Worm (Caenorhabditis elegans) whole organism, L1 larva: ENCODE data around the gene dyf-18.

Source experiments
- C04F5.9 ChIP-seq: sonication (generic microtip); optimal IDR thresholded peaks from 2 replicates; lab custom pipeline; 2016; ENCODE audit warnings: missing genetic modification characterization, missing compliant biosample characterization
- aha-1 ChIP-seq: fragments of 150-350 bp; optimal IDR thresholded peaks from 2 replicates; lab custom pipeline; 2014; ENCODE audit warnings: missing biosample characterization, missing genetic modification characterization
- blmp-1 ChIP-seq: fragments of 150-350 bp; optimal IDR thresholded peaks from 2 replicates; lab custom pipeline; 2014; ENCODE audit warnings: missing biosample characterization, missing genetic modification characterization
- efl-1 ChIP-seq, 4 experiments: fragments of 150-350 bp; optimal IDR thresholded peaks in 3 of 4; peaks in 1 of 4; 1 replicate in 1 of 4; 2 replicates in 3 of 4; lab custom pipeline; 2014; ENCODE audit warnings: missing biosample characterization in 2 of 4, missing genetic modification characterization in 2 of 4, missing genetic modification reagents in 2 of 4
- fkh-4 ChIP-seq: sonication (generic microtip); optimal IDR thresholded peaks from 2 replicates; lab custom pipeline; 2016; ENCODE audit warnings: missing compliant biosample characterization, missing genetic modification characterization, borderline replicate concordance
- fos-1 ChIP-seq: fragments of 150-350 bp; optimal IDR thresholded peaks from 2 replicates; lab custom pipeline; 2014; ENCODE audit warnings: missing biosample characterization, missing genetic modification characterization
- nhr-11 ChIP-seq: fragments of 150-350 bp; optimal IDR thresholded peaks from 2 replicates; lab custom pipeline; 2014; ENCODE audit warnings: missing biosample characterization, missing genetic modification characterization
- nhr-71 ChIP-seq: sonication (generic microtip); optimal IDR thresholded peaks from 2 replicates; lab custom pipeline; 2016; ENCODE audit warnings: mild to moderate bottlenecking, missing genetic modification characterization, moderate library complexity, missing compliant biosample characterization
- nhr-76 ChIP-seq: sonication (generic microtip); optimal IDR thresholded peaks from 2 replicates; lab custom pipeline; 2017; ENCODE audit warnings: missing biosample characterization, missing genetic modification characterization
- nhr-77 ChIP-seq: fragments of 150-350 bp; optimal IDR thresholded peaks from 2 replicates; lab custom pipeline; 2014; ENCODE audit warnings: missing biosample characterization, missing genetic modification characterization
- nhr-84 ChIP-seq: sonication (generic microtip); optimal IDR thresholded peaks from 2 replicates; lab custom pipeline; 2017; ENCODE audit warnings: missing biosample characterization, missing genetic modification characterization
- unc-62 ChIP-seq: fragments of 150-350 bp; optimal IDR thresholded peaks from 2 replicates; lab custom pipeline; 2014; ENCODE audit warnings: missing biosample characterization, missing genetic modification reagents, missing genetic modification characterization
- zip-4 ChIP-seq: fragments of 200-800 bp; sonication (Bioruptor generic); optimal IDR thresholded peaks from 2 replicates; lab custom pipeline; 2018; ENCODE audit warnings: mild to moderate bottlenecking, missing genetic modification characterization, moderate library complexity, missing compliant biosample characterization
- ztf-11 ChIP-seq, 2 experiments: sonication (generic microtip); optimal IDR thresholded peaks; 2 replicates each; lab custom pipeline; 2016 to 2017; ENCODE audit warnings: missing genetic modification characterization in 2 of 2, missing biosample characterization in 1 of 2, missing compliant biosample characterization in 1 of 2

DNA sequence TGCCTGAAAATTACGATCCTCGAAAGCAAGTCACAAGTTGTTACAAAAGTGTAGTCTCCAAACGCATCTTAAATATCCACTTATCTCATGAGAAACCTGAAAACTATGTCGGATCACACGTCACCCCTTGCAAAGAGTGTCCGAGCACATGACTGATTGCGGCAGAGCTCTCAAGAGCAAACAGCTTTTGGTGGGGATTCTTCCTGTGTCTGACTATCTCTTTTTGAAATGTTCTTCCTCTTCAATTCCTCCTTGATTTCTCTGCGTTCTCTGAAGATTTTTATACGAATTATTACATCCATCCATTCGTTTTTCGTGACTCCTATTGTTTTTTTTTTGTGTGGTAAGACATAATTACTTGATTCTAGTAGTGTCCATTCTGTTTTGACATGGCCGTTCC, 52.1 kb downstream of the dyf-18 start, which contains the start of gene T12A7.6:
- TF ChIP-seq nhr-71 (tag; lab: Kevin White, UChicago) (peak; percentile 55), fos-1 (no peak), unc-62 (GFP tag; lab: Kevin White, UChicago) (no peak), blmp-1 (tag; lab: Kevin White, UChicago) (no peak), C04F5.9 (no peak), ztf-11 (tag; optimal IDR thresholded peaks at IDR 0.05; lab: Kevin White, UChicago) (no peak), nhr-76 (no peak), fkh-4 (no peak), efl-1 (optimal IDR thresholded peaks at IDR 0.05; lab: Kevin White, UChicago) (peak; percentile 0 to 10), efl-1 (GFP tag; optimal IDR thresholded peaks at IDR 0.05 in 1 of 2; lab: Kevin White, UChicago) (no peak), aha-1 (tag; lab: Kevin White, UChicago) (no peak), nhr-77 (no peak), nhr-11 (peak; percentile 22), zip-4 (no peak), nhr-84 (tag; lab: Kevin White, UChicago) (no peak)
